Fruit fly (Drosophila melanogaster): Measurements from ENCODE around the gene CG9705.

CG9705 gene

dm6 chr3L:16801499-16802452, 21.9 kb downstream of the CG9705 start (continued):
- TF ChIP-seq hkb (optimal IDR thresholded peaks at IDR 0.05), result no peak
- no peak; the same call in 1 of the 2 replicates for TF ChIP-seq hkb (GFP tag; IDR thresholded peaks at IDR 0.05)
- peak; percentile 30 for TF ChIP-seq CG2875 (GFP tag; optimal IDR thresholded peaks at IDR 0.05)
- TF ChIP-seq CG12744 (GFP tag; optimal IDR thresholded peaks at IDR 0.05), result no peak
- no peak for TF ChIP-seq repo (GFP tag; optimal IDR thresholded peaks at IDR 0.05)
- no peak for TF ChIP-seq CG13296 (GFP tag; optimal IDR thresholded peaks at IDR 0.05)
- TF ChIP-seq YL-1 (GFP tag; optimal IDR thresholded peaks at IDR 0.05), result no peak
- TF ChIP-seq CG11723 (GFP tag; optimal IDR thresholded peaks at IDR 0.05), result no peak
- TF ChIP-seq Rx (GFP tag; IDR thresholded peaks at IDR 0.05), result no peak
- TF ChIP-seq vfl (GFP tag; optimal IDR thresholded peaks at IDR 0.05), result no peak
- no peak for TF ChIP-seq CG10321 (GFP tag; IDR thresholded peaks at IDR 0.05)
- peak; percentile 26 for TF ChIP-seq CG4854 (GFP tag; optimal IDR thresholded peaks at IDR 0.05)
- TF ChIP-seq Dbx (GFP tag; IDR thresholded peaks at IDR 0.05), result no peak
- peak; percentile 61 for TF ChIP-seq CG10209 (GFP tag; optimal IDR thresholded peaks at IDR 0.05)
- TF ChIP-seq CG34376 (GFP tag; optimal IDR thresholded peaks at IDR 0.05), result peak; percentile 3
- peak; percentile 71 for TF ChIP-seq lilli (GFP tag; optimal IDR thresholded peaks at IDR 0.05)
- no peak; the same call in 2 of the 3 replicates for TF ChIP-seq CG2199 (GFP tag; IDR thresholded peaks at IDR 0.05)
- TF ChIP-seq CG1602 (GFP tag; optimal IDR thresholded peaks at IDR 0.05), result peak; percentile 56
- TF ChIP-seq danr (GFP tag; IDR thresholded peaks at IDR 0.05), result no peak
- TF ChIP-seq CG10565 (GFP tag; optimal IDR thresholded peaks at IDR 0.05), result no peak
- TF ChIP-seq dm (GFP tag; optimal IDR thresholded peaks at IDR 0.05), result no peak
- no peak for TF ChIP-seq hbn (GFP tag; IDR thresholded peaks at IDR 0.05; ENCODE audit: partially characterized antibody)
- TF ChIP-seq HmgD (GFP tag; optimal IDR thresholded peaks at IDR 0.05), result no peak
- TF ChIP-seq Hr51 (GFP tag; optimal IDR thresholded peaks at IDR 0.05), result peak in 1 of 2 experiments; percentile 58
- no peak for TF ChIP-seq sim (GFP tag; IDR thresholded peaks at IDR 0.05)
- no peak for TF ChIP-seq corto (GFP tag; optimal IDR thresholded peaks at IDR 0.05)
- TF ChIP-seq so (GFP tag; IDR thresholded peaks at IDR 0.05), result peak; percentile 14; the same call in 1 of the 3 replicates
- TF ChIP-seq Atf6 (GFP tag; IDR thresholded peaks at IDR 0.05), result no peak; the same call in 1 of the 2 replicates
- peak; percentile 5 for TF ChIP-seq shn (GFP tag; optimal IDR thresholded peaks at IDR 0.05)
- no peak for TF ChIP-seq Jarid2 (GFP tag; optimal IDR thresholded peaks at IDR 0.05)
- TF ChIP-seq Stat92E (GFP tag; optimal IDR thresholded peaks at IDR 0.05), result no peak
- TF ChIP-seq tgo (GFP tag; IDR thresholded peaks at IDR 0.05), result no peak
- no peak for TF ChIP-seq Sry-δ (GFP tag; optimal IDR thresholded peaks at IDR 0.05)
- peak; percentile 49 for TF ChIP-seq unpg (GFP tag; optimal IDR thresholded peaks at IDR 0.05)
- TF ChIP-seq CG6254 (GFP tag; optimal IDR thresholded peaks at IDR 0.05), result peak; percentile 0
- TF ChIP-seq Eip74EF (GFP tag; optimal IDR thresholded peaks at IDR 0.05), result peak in 1 of 2 experiments; percentile 21
- TF ChIP-seq ato (GFP tag; IDR thresholded peaks at IDR 0.05; ENCODE audit: partially characterized antibody), result no peak
- peak; percentile 21 for TF ChIP-seq CG7745 (tag; optimal IDR thresholded peaks at IDR 0.05)
- TF ChIP-seq jing (GFP tag; optimal IDR thresholded peaks at IDR 0.05), result no peak
- no peak for TF ChIP-seq crp (GFP tag; optimal IDR thresholded peaks at IDR 0.05)
- TF ChIP-seq CG1603 (tag; optimal IDR thresholded peaks at IDR 0.05), result no peak
- TF ChIP-seq CG12104 (GFP tag; optimal IDR thresholded peaks at IDR 0.05), result no peak
- TF ChIP-seq CG18262 (tag; optimal IDR thresholded peaks at IDR 0.05), result peak; percentile 62
- no peak for TF ChIP-seq Hr39 (optimal IDR thresholded peaks at IDR 0.05)
- no peak for TF ChIP-seq Neu2 (GFP tag; optimal IDR thresholded peaks at IDR 0.05; ENCODE audit: borderline replicate concordance)
- no peak for TF ChIP-seq TFAM (GFP tag; optimal IDR thresholded peaks at IDR 0.05)
- peak; percentile 11 for TF ChIP-seq NfI (GFP tag; optimal IDR thresholded peaks at IDR 0.05)

Measured in whole organism, embryonic.